Fruit fly (Drosophila melanogaster) whole organism, pupa: ENCODE measurements around the gene JMJD5.

Source experiments
- CG12605 ChIP-seq: fragments of 200-800 bp; sonication (Bioruptor generic); IDR thresholded peaks from 2 replicates; pipeline ENCODE4 v1.3.6; 2022; ENCODE audit warnings: missing biosample characterization, missing genetic modification characterization
- CG14655 ChIP-seq: fragments of 200-800 bp; sonication (Bioruptor generic); optimal IDR thresholded peaks from 3 replicates; lab custom pipeline; 2017; ENCODE audit warnings: mild to moderate bottlenecking, missing biosample characterization, missing genetic modification reagents, missing genetic modification characterization
- CG17806 ChIP-seq: fragments of 200-800 bp; sonication (Bioruptor generic); optimal IDR thresholded peaks from 2 replicates; lab custom pipeline; 2018; ENCODE audit warnings: missing biosample characterization, mild to moderate bottlenecking, missing genetic modification characterization, moderate library complexity
- CG32121 ChIP-seq: fragments of 200-800 bp; sonication (Bioruptor generic); IDR thresholded peaks from 2 replicates; pipeline ENCODE4 v1.3.6; 2022; ENCODE audit warnings: missing biosample characterization, missing genetic modification characterization
- CG34367 ChIP-seq: fragments of 200-800 bp; sonication (Bioruptor generic); optimal IDR thresholded peaks from 2 replicates; lab custom pipeline; 2018; ENCODE audit warnings: missing biosample characterization, mild to moderate bottlenecking, missing genetic modification characterization
- CG8159 ChIP-seq: fragments of 200-800 bp; sonication (Bioruptor generic); optimal IDR thresholded peaks from 3 replicates; lab custom pipeline; 2018; ENCODE audit warnings: missing biosample characterization, mild to moderate bottlenecking, missing genetic modification characterization, moderate library complexity
- Ets98B ChIP-seq: fragments of 200-800 bp; sonication (Bioruptor generic); IDR thresholded peaks from 2 replicates; pipeline ENCODE4 v1.3.6; 2022; ENCODE audit warnings: missing biosample characterization, missing genetic modification characterization
- Pif1A ChIP-seq: fragments of 200-800 bp; sonication (Bioruptor generic); optimal IDR thresholded peaks from 3 replicates; lab custom pipeline; 2016; ENCODE audit warnings: missing biosample characterization, missing genetic modification characterization
- Pif1B ChIP-seq: fragments of 200-800 bp; sonication (Bioruptor generic); optimal IDR thresholded peaks from 3 replicates; lab custom pipeline; 2016; ENCODE audit warnings: missing biosample characterization, missing genetic modification characterization
- gl ChIP-seq: fragments of 200-800 bp; sonication (Bioruptor generic); optimal IDR thresholded peaks from 2 replicates; lab custom pipeline; 2018; ENCODE audit warnings: missing biosample characterization, mild to moderate bottlenecking, missing genetic modification characterization

dm6 chr3L:808725-809537 is 32.2 kb downstream of the JMJD5 start:
- TF ChIP-seq CG32121 (no peak), Pif1A (GFP tag; lab: Kevin White, UChicago) (no peak), CG34367 (tag; lab: Kevin White, UChicago) (no peak), CG8159 (tag; lab: Kevin White, UChicago) (no peak), Pif1B (GFP tag; lab: Kevin White, UChicago) (no peak), CG14655 (GFP tag; lab: Kevin White, UChicago) (no peak), CG17806 (tag; lab: Kevin White, UChicago) (no peak), Ets98B (GFP tag; lab: Robert Waterston, UW) (no peak), gl (tag; lab: Kevin White, UChicago) (no peak), CG12605 (GFP tag; lab: Robert Waterston, UW) (no peak)
